Fruit fly (Drosophila melanogaster) whole organism, embryonic: ENCODE data around the gene CG10602.

Experiments used
- B-H2 ChIP-seq: fragments of 200-800 bp; sonication (Bioruptor generic); optimal IDR thresholded peaks from 2 replicates; lab custom pipeline; 2018; ENCODE audit warnings: missing biosample characterization, mild to moderate bottlenecking, missing genetic modification characterization
- Blimp-1 ChIP-seq: fragments of 200-800 bp; sonication (Bioruptor generic); optimal IDR thresholded peaks from 3 replicates; lab custom pipeline; 2018; ENCODE audit warnings: missing biosample characterization, missing genetic modification characterization, mild to moderate bottlenecking, moderate library complexity, missing genetic modification reagents
- Bteb2 ChIP-seq: fragments of 200-800 bp; sonication (Bioruptor generic); optimal IDR thresholded peaks from 2 replicates; lab custom pipeline; 2016; ENCODE audit warnings: missing biosample characterization, missing genetic modification characterization
- CG12155 ChIP-seq: fragments of 200-800 bp; sonication (Bioruptor generic); optimal IDR thresholded peaks from 3 replicates; lab custom pipeline; 2016; ENCODE audit warnings: missing biosample characterization, missing genetic modification characterization
- CG12219 ChIP-seq: fragments of 200-800 bp; sonication (Bioruptor generic); optimal IDR thresholded peaks from 3 replicates; lab custom pipeline; 2018; ENCODE audit warnings: missing biosample characterization, mild to moderate bottlenecking, missing genetic modification characterization
- CG12236 ChIP-seq: fragments of 200-800 bp; sonication (Bioruptor generic); optimal IDR thresholded peaks from 2 replicates; lab custom pipeline; 2016; ENCODE audit warnings: missing biosample characterization, missing genetic modification characterization
- CG12744 ChIP-seq: fragments of 200-800 bp; sonication (Bioruptor generic); optimal IDR thresholded peaks from 2 replicates; lab custom pipeline; 2016; ENCODE audit warnings: missing biosample characterization, missing genetic modification characterization
- CG12769 ChIP-seq: fragments of 200-800 bp; sonication (Bioruptor generic); optimal IDR thresholded peaks from 2 replicates; lab custom pipeline; 2019; ENCODE audit warnings: missing biosample characterization, mild to moderate bottlenecking, missing genetic modification characterization, moderate library complexity
- CG15479 ChIP-seq: fragments of 200-800 bp; sonication (Bioruptor generic); optimal IDR thresholded peaks from 3 replicates; lab custom pipeline; 2019; ENCODE audit warnings: missing biosample characterization, mild to moderate bottlenecking, missing genetic modification characterization, moderate library complexity
- CG1602 ChIP-seq: fragments of 200-800 bp; sonication (Bioruptor generic); optimal IDR thresholded peaks from 3 replicates; lab custom pipeline; 2016; ENCODE audit warnings: missing biosample characterization, missing genetic modification characterization
- CG17186 ChIP-seq: fragments of 200-800 bp; sonication (Bioruptor generic); optimal IDR thresholded peaks from 3 replicates; lab custom pipeline; 2017; ENCODE audit warnings: missing biosample characterization, missing genetic modification reagents, missing genetic modification characterization
- CG2199 ChIP-seq: fragments of 200-800 bp; sonication (Bioruptor generic); IDR thresholded peaks from 3 replicates; pipeline ENCODE4 v1.3.6; 2022; ENCODE audit warnings: missing biosample characterization, missing genetic modification characterization
- CG30020 ChIP-seq: fragments of 200-800 bp; optimal IDR thresholded peaks from 2 replicates; lab custom pipeline; 2019; ENCODE audit warnings: missing biosample characterization, mild to moderate bottlenecking, missing genetic modification characterization, moderate library complexity
- CG33213 ChIP-seq: fragments of 200-800 bp; sonication (Bioruptor generic); optimal IDR thresholded peaks from 3 replicates; lab custom pipeline; 2016; ENCODE audit warnings: missing biosample characterization, missing genetic modification characterization
- CG4707 ChIP-seq: fragments of 200-800 bp; sonication (Bioruptor generic); optimal IDR thresholded peaks from 2 replicates; lab custom pipeline; 2018; ENCODE audit warnings: missing biosample characterization, mild to moderate bottlenecking, missing genetic modification characterization, moderate library complexity
- CG6689 ChIP-seq: fragments of 200-800 bp; sonication (Bioruptor generic); IDR thresholded peaks from 2 replicates; pipeline ENCODE4 v1.3.6; 2022; ENCODE audit warnings: missing biosample characterization, missing genetic modification characterization
- CG7271 ChIP-seq: fragments of 200-800 bp; sonication (Bioruptor generic); optimal IDR thresholded peaks from 2 replicates; lab custom pipeline; 2018; ENCODE audit warnings: missing biosample characterization, mild to moderate bottlenecking, missing genetic modification characterization, moderate library complexity
- CG8359 ChIP-seq: fragments of 200-800 bp; sonication (Bioruptor generic); optimal IDR thresholded peaks from 2 replicates; lab custom pipeline; 2017; ENCODE audit warnings: missing biosample characterization, mild to moderate bottlenecking, missing genetic modification characterization, borderline replicate concordance
- CG9876 ChIP-seq: fragments of 200-800 bp; sonication (Bioruptor generic); optimal IDR thresholded peaks from 2 replicates; lab custom pipeline; 2016; ENCODE audit warnings: missing biosample characterization, missing genetic modification characterization
- Dip2 ChIP-seq: fragments of 200-800 bp; sonication (Bioruptor generic); IDR thresholded peaks from 2 replicates; pipeline ENCODE4 v1.3.6; 2022; ENCODE audit warnings: missing biosample characterization, missing genetic modification characterization
- Dip3 ChIP-seq: fragments of 200-800 bp; sonication (Bioruptor generic); optimal IDR thresholded peaks from 3 replicates; lab custom pipeline; 2016; ENCODE audit warnings: missing biosample characterization, missing genetic modification characterization
- Dll ChIP-seq: fragments of 200-800 bp; sonication (Bioruptor generic); IDR thresholded peaks from 4 replicates; pipeline ENCODE4 v1.3.6; 2022; ENCODE audit warnings: missing biosample characterization, missing genetic modification characterization; ENCODE audit not compliant: partially characterized antibody
- Hmx ChIP-seq: fragments of 200-800 bp; sonication (Bioruptor generic); optimal IDR thresholded peaks from 2 replicates; lab custom pipeline; 2016; ENCODE audit warnings: missing biosample characterization, missing genetic modification characterization
- Mes4 ChIP-seq: fragments of 200-800 bp; sonication (Bioruptor generic); optimal IDR thresholded peaks from 2 replicates; lab custom pipeline; 2016; ENCODE audit warnings: missing biosample characterization, missing genetic modification characterization
- Myb ChIP-seq: fragments of 200-800 bp; sonication (Bioruptor generic); optimal IDR thresholded peaks from 2 replicates; lab custom pipeline; 2016; ENCODE audit warnings: missing biosample characterization, missing genetic modification characterization
- NFAT ChIP-seq: fragments of 200-800 bp; sonication (Bioruptor generic); IDR thresholded peaks from 2 replicates; pipeline ENCODE4 v1.3.6; 2022; ENCODE audit warnings: missing biosample characterization, missing genetic modification characterization
- az2 ChIP-seq: fragments of 200-800 bp; sonication (Bioruptor generic); optimal IDR thresholded peaks from 3 replicates; lab custom pipeline; 2016; ENCODE audit warnings: missing biosample characterization, missing genetic modification characterization
- bsh ChIP-seq, 2 experiments: fragments of 200-800 bp; sonication (Bioruptor generic); optimal IDR thresholded peaks; 2 replicates each; lab custom pipeline; 2017 to 2018; ENCODE audit warnings: mild to moderate bottlenecking in 2 of 2, missing biosample characterization in 2 of 2, missing genetic modification characterization in 2 of 2, moderate library complexity in 1 of 2
- crp ChIP-seq, 2 experiments: fragments of 200-800 bp; sonication (Bioruptor generic); optimal IDR thresholded peaks; 2 replicates in 1 of 2; 3 replicates in 1 of 2; lab custom pipeline; 2017; ENCODE audit warnings: missing biosample characterization in 2 of 2, missing genetic modification characterization in 2 of 2, mild to moderate bottlenecking in 1 of 2, moderate library complexity in 1 of 2
- disco-r ChIP-seq: fragments of 200-800 bp; sonication (Bioruptor generic); optimal IDR thresholded peaks from 2 replicates; lab custom pipeline; 2016; ENCODE audit warnings: missing biosample characterization, missing genetic modification characterization
- en ChIP-seq: fragments of 200-800 bp; sonication (Bioruptor generic); optimal IDR thresholded peaks from 2 replicates; lab custom pipeline; 2016; ENCODE audit warnings: missing biosample characterization, missing genetic modification characterization
- fd3F ChIP-seq: fragments of 200-800 bp; sonication (Bioruptor generic); optimal IDR thresholded peaks from 2 replicates; lab custom pipeline; 2018; ENCODE audit warnings: missing biosample characterization, mild to moderate bottlenecking, missing genetic modification characterization, moderate library complexity
- gce ChIP-seq: fragments of 200-800 bp; sonication (Bioruptor generic); IDR thresholded peaks from 3 replicates; pipeline ENCODE4 v1.3.6; 2022; ENCODE audit warnings: missing biosample characterization, missing genetic modification characterization
- gcm ChIP-seq: fragments of 200-800 bp; sonication (Bioruptor generic); optimal IDR thresholded peaks from 2 replicates; lab custom pipeline; 2019; ENCODE audit warnings: missing biosample characterization, mild to moderate bottlenecking, missing genetic modification characterization, moderate library complexity
- grau ChIP-seq: fragments of 200-800 bp; optimal IDR thresholded peaks from 3 replicates; lab custom pipeline; 2019; ENCODE audit warnings: missing biosample characterization, mild to moderate bottlenecking, missing genetic modification characterization, moderate library complexity
- gsb ChIP-seq: fragments of 200-800 bp; sonication (Bioruptor generic); IDR thresholded peaks from 2 replicates; pipeline ENCODE4 v1.3.6; 2022; ENCODE audit warnings: missing biosample characterization, missing genetic modification characterization
- jumu ChIP-seq: fragments of 200-800 bp; sonication (Bioruptor generic); optimal IDR thresholded peaks from 3 replicates; lab custom pipeline; 2016; ENCODE audit warnings: missing biosample characterization, missing genetic modification characterization
- lbe ChIP-seq: fragments of 200-800 bp; sonication (Bioruptor generic); optimal IDR thresholded peaks from 2 replicates; lab custom pipeline; 2016; ENCODE audit warnings: missing biosample characterization, mild to moderate bottlenecking, missing genetic modification characterization
- otp ChIP-seq: fragments of 200-800 bp; sonication (Bioruptor generic); IDR thresholded peaks from 3 replicates; pipeline ENCODE4, ENCODE4 v1.3.6; 2022; ENCODE audit warnings: missing biosample characterization, missing genetic modification characterization
- pb ChIP-seq: fragments of 200-800 bp; sonication (Bioruptor generic); optimal IDR thresholded peaks from 3 replicates; lab custom pipeline; 2016; ENCODE audit warnings: missing biosample characterization, missing genetic modification characterization
- phol ChIP-seq: fragments of 200-800 bp; sonication (Bioruptor generic); optimal IDR thresholded peaks from 3 replicates; lab custom pipeline; 2018; ENCODE audit warnings: missing biosample characterization, mild to moderate bottlenecking, missing genetic modification characterization, moderate library complexity
- ro ChIP-seq: fragments of 200-800 bp; sonication (Bioruptor generic); IDR thresholded peaks from 2 replicates; pipeline ENCODE4 v1.3.6; 2022; ENCODE audit warnings: missing biosample characterization, missing genetic modification characterization
- sc ChIP-seq, 3 experiments: fragments of >200 bp in 2 of 3; fragments of 200-800 bp in 1 of 3; sonication (Bioruptor generic) in 1 of 3; optimal IDR thresholded peaks; 2 replicates in 2 of 3; 3 replicates in 1 of 3; lab custom pipeline; 2017; ENCODE audit warnings: mild to moderate bottlenecking in 1 of 3, missing biosample characterization in 1 of 3, missing genetic modification characterization in 1 of 3, missing genetic modification reagents in 1 of 3
- sim ChIP-seq: fragments of 200-800 bp; sonication (Bioruptor generic); IDR thresholded peaks from 2 replicates; pipeline ENCODE4 v1.3.6; 2022; ENCODE audit warnings: missing biosample characterization, missing genetic modification characterization
- sisA ChIP-seq: fragments of 200-800 bp; sonication (Bioruptor generic); IDR thresholded peaks from 2 replicates; pipeline ENCODE4 v1.3.6; 2022; ENCODE audit warnings: missing biosample characterization, missing genetic modification characterization
- sna ChIP-seq: fragments of 200-800 bp; sonication (Bioruptor generic); IDR thresholded peaks from 2 replicates; pipeline ENCODE4 v1.3.6; 2022; ENCODE audit warnings: missing biosample characterization, missing genetic modification characterization; ENCODE audit not compliant: partially characterized antibody
- tll ChIP-seq, 2 experiments: fragments of 200-800 bp in 1 of 2; fragments of >200 bp in 1 of 2; sonication (Bioruptor generic) in 1 of 2; optimal IDR thresholded peaks; 2 replicates each; lab custom pipeline; 2017 to 2019; ENCODE audit warnings: missing biosample characterization in 2 of 2, missing genetic modification characterization in 2 of 2, mild to moderate bottlenecking in 1 of 2, moderate library complexity in 1 of 2
- unc-4 ChIP-seq: fragments of 200-800 bp; sonication (Bioruptor generic); IDR thresholded peaks from 2 replicates; pipeline ENCODE4 v1.3.6; 2022; ENCODE audit warnings: missing biosample characterization, missing genetic modification characterization; ENCODE audit not compliant: partially characterized antibody
- wor ChIP-seq: fragments of 200-800 bp; sonication (Bioruptor generic); IDR thresholded peaks from 2 replicates; pipeline ENCODE4 v1.3.6; 2022; ENCODE audit warnings: missing biosample characterization, missing genetic modification characterization

Gene CG10602

DNA sequence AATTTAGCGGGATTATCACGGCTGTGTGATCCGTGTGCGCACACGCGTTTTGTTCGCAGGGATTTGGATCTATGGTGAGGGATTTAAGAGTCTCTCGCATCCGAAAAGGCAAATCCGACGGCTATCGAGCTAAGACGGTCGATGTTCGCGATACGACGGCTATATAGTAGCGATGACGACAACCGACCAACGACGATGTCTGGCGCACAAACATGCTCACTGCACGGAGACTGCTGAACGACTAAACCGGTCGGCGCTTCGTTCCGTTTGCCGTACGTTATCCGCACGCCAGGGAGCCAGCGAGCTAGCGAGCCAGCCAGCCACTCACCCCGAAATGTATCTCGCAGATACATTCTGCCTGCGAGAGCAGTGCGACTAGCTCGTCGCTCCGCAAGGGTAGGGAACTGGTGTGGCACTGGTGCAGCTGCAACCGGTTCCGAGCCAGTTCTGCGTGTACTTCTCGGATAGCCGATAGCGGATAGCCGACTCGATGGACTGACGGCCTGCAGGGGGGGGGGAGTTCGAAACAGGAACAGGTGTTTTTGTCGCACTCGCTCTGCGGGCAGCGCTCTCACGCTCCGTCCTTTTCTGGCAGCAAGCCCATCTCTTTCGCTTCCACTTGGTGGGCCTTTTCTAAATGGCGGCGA, 22.1 kb upstream of the CG10602 start, which contains the start of gene tup (continued):
- TF ChIP-seq B-H2 (GFP tag; lab: Kevin White, UChicago) (no peak), CG17186 (GFP tag; lab: Kevin White, UChicago) (no peak), phol (peak; percentile 25), tll (GFP tag; optimal IDR thresholded peaks at IDR 0.05; lab: Kevin White, UChicago) (peak in 1 of 2 experiments; percentile 4), bsh (GFP tag; optimal IDR thresholded peaks at IDR 0.05; lab: Kevin White, UChicago) (no peak), NFAT (GFP tag; lab: Robert Waterston, UW) (no peak), otp (GFP tag; lab: Robert Waterston, UW) (no peak), Bteb2 (GFP tag; lab: Kevin White, UChicago) (no peak), CG15479 (GFP tag; lab: Kevin White, UChicago) (no peak), CG12769 (tag; lab: Kevin White, UChicago) (peak; percentile 76), CG1602 (GFP tag; lab: Kevin White, UChicago) (no peak), Myb (GFP tag; lab: Kevin White, UChicago) (no peak), jumu (GFP tag; lab: Kevin White, UChicago) (no peak), sna (GFP tag; lab: Robert Waterston, UW) (0 out of 2 replicates have a peak, but pooled peaks have one; percentile 39), gcm (GFP tag; lab: Kevin White, UChicago) (peak; percentile 77), wor (GFP tag; lab: Robert Waterston, UW) (0 out of 2 replicates have a peak, but pooled peaks have one; percentile 22), CG7271 (tag; lab: Kevin White, UChicago) (peak; percentile 7), grau (tag; lab: Kevin White, UChicago) (peak; percentile 1), Hmx (no peak), Blimp-1 (GFP tag; lab: Kevin White, UChicago) (no peak), CG8359 (GFP tag; lab: Kevin White, UChicago) (no peak), unc-4 (GFP tag; lab: Robert Waterston, UW) (no peak), lbe (no peak), Dll (GFP tag; lab: Robert Waterston, UW) (0 out of 4 replicates have a peak, but pooled peaks have one; percentile 24), Dip3 (GFP tag; lab: Kevin White, UChicago) (no peak), CG12155 (GFP tag; lab: Kevin White, UChicago) (no peak), CG6689 (peak; percentile 25; the same call in 1 of the 2 replicates), en (GFP tag; lab: Kevin White, UChicago) (no peak), CG9876 (GFP tag; lab: Kevin White, UChicago) (no peak), gce (GFP tag; lab: Robert Waterston, UW) (peak; percentile 6; the same call in 1 of the 3 replicates), sc (optimal IDR thresholded peaks at IDR 0.05; lab: Kevin White, UChicago) (no peak), sc (GFP tag; optimal IDR thresholded peaks at IDR 0.05; lab: Kevin White, UChicago) (peak; percentile 3), Dip2 (GFP tag; lab: Robert Waterston, UW) (no peak), CG4707 (no peak), disco-r (GFP tag; lab: Kevin White, UChicago) (no peak), sim (GFP tag; lab: Robert Waterston, UW) (no peak), CG33213 (GFP tag; lab: Kevin White, UChicago) (no peak), ro (GFP tag; lab: Robert Waterston, UW) (no peak), CG2199 (GFP tag; lab: Robert Waterston, UW) (peak; percentile 24; the same call in 1 of the 3 replicates), CG12219 (GFP tag; lab: Kevin White, UChicago) (no peak), pb (GFP tag; lab: Kevin White, UChicago) (no peak), fd3F (GFP tag; lab: Kevin White, UChicago) (no peak), sisA (GFP tag; lab: Robert Waterston, UW) (no peak), gsb (GFP tag; lab: Robert Waterston, UW) (no peak), CG30020 (no peak), CG12744 (GFP tag; lab: Kevin White, UChicago) (no peak), az2 (GFP tag; lab: Kevin White, UChicago) (no peak), crp (GFP tag; optimal IDR thresholded peaks at IDR 0.05; lab: Kevin White, UChicago) (peak in 1 of 2 experiments; percentile 46), CG12236 (GFP tag; lab: Kevin White, UChicago) (no peak), Mes4 (GFP tag; lab: Kevin White, UChicago) (no peak)
